Fruit fly (Drosophila melanogaster) whole organism, embryonic: ENCODE results near the gene CG31800.

Experiments used
- ATbp ChIP-seq: fragments of 200-800 bp; sonication (Bioruptor generic); optimal IDR thresholded peaks from 2 replicates; lab custom pipeline; 2017; ENCODE audit warnings: missing biosample characterization, mild to moderate bottlenecking, missing genetic modification characterization, missing genetic modification reagents
- BEAF-32 ChIP-seq: fragments of 200-800 bp; sonication (Bioruptor generic); optimal IDR thresholded peaks from 3 replicates; lab custom pipeline; 2017; ENCODE audit warnings: missing biosample characterization, missing genetic modification characterization, mild to moderate bottlenecking, moderate library complexity, missing genetic modification reagents
- Bgb ChIP-seq: fragments of 200-800 bp; sonication (Bioruptor generic); IDR thresholded peaks from 2 replicates; pipeline ENCODE4 v1.3.6; 2022; ENCODE audit warnings: missing biosample characterization, missing genetic modification characterization; ENCODE audit not compliant: partially characterized antibody
- Bteb2 ChIP-seq: fragments of 200-800 bp; sonication (Bioruptor generic); optimal IDR thresholded peaks from 2 replicates; lab custom pipeline; 2016; ENCODE audit warnings: missing biosample characterization, missing genetic modification characterization
- CG10274 ChIP-seq: fragments of 200-800 bp; sonication (Bioruptor generic); optimal IDR thresholded peaks from 3 replicates; lab custom pipeline; 2017; ENCODE audit warnings: missing biosample characterization, mild to moderate bottlenecking, missing genetic modification characterization
- CG13287 ChIP-seq: fragments of 200-800 bp; sonication (Bioruptor generic); IDR thresholded peaks from 2 replicates; pipeline ENCODE4 v1.3.6; 2022; ENCODE audit warnings: missing biosample characterization, missing genetic modification characterization; ENCODE audit not compliant: partially characterized antibody
- CG13894 ChIP-seq: fragments of 200-800 bp; sonication (Bioruptor generic); optimal IDR thresholded peaks from 3 replicates; lab custom pipeline; 2018; ENCODE audit warnings: missing biosample characterization, mild to moderate bottlenecking, missing genetic modification characterization, moderate library complexity
- CG1602 ChIP-seq: fragments of 200-800 bp; sonication (Bioruptor generic); optimal IDR thresholded peaks from 3 replicates; lab custom pipeline; 2016; ENCODE audit warnings: missing biosample characterization, missing genetic modification characterization
- CG1603 ChIP-seq: fragments of 200-800 bp; sonication (Bioruptor generic); optimal IDR thresholded peaks from 2 replicates; lab custom pipeline; 2019; ENCODE audit warnings: missing biosample characterization, mild to moderate bottlenecking, missing genetic modification characterization, moderate library complexity
- CG2889 ChIP-seq: fragments of 200-800 bp; sonication (Bioruptor generic); IDR thresholded peaks from 3 replicates; pipeline ENCODE4 v1.3.6; 2022; ENCODE audit warnings: missing biosample characterization, missing genetic modification characterization
- CG34422 ChIP-seq: fragments of 200-800 bp; sonication (Bioruptor generic); IDR thresholded peaks from 3 replicates; pipeline ENCODE4 v1.3.6; 2022; ENCODE audit warnings: missing biosample characterization, missing genetic modification characterization
- CG3995 ChIP-seq: fragments of 200-800 bp; sonication (Bioruptor generic); optimal IDR thresholded peaks from 3 replicates; lab custom pipeline; 2016; ENCODE audit warnings: missing biosample characterization, missing genetic modification characterization
- CG7963 ChIP-seq: fragments of 200-800 bp; sonication (Bioruptor generic); IDR thresholded peaks from 3 replicates; pipeline ENCODE4 v1.3.6; 2022; ENCODE audit warnings: missing biosample characterization, missing genetic modification characterization; ENCODE audit not compliant: partially characterized antibody
- CG7987 ChIP-seq: fragments of 200-800 bp; sonication (Bioruptor generic); optimal IDR thresholded peaks from 2 replicates; lab custom pipeline; 2018; ENCODE audit warnings: missing biosample characterization, mild to moderate bottlenecking, missing genetic modification characterization, moderate library complexity
- Dref ChIP-seq: fragments of 200-800 bp; sonication (Bioruptor generic); IDR thresholded peaks from 2 replicates; pipeline ENCODE4 v1.3.6; 2022; ENCODE audit warnings: missing biosample characterization, missing genetic modification characterization
- E2f2 ChIP-seq: fragments of 200-800 bp; sonication (Bioruptor generic); IDR thresholded peaks from 2 replicates; pipeline ENCODE4 v1.3.6; 2022; ENCODE audit warnings: missing biosample characterization, missing genetic modification characterization
- Fer1 ChIP-seq: fragments of 200-800 bp; sonication (Bioruptor generic); optimal IDR thresholded peaks from 2 replicates; lab custom pipeline; 2017; ENCODE audit warnings: missing biosample characterization, mild to moderate bottlenecking, missing genetic modification characterization
- HLH4C ChIP-seq: fragments of 200-800 bp; sonication (Bioruptor generic); IDR thresholded peaks from 3 replicates; pipeline ENCODE4 v1.3.6; 2022; ENCODE audit warnings: missing biosample characterization, missing genetic modification characterization; ENCODE audit not compliant: partially characterized antibody
- Lim3 ChIP-seq: fragments of 200-800 bp; sonication (Bioruptor generic); IDR thresholded peaks from 2 replicates; pipeline ENCODE4 v1.3.6; 2022; ENCODE audit warnings: missing biosample characterization, missing genetic modification characterization
- MBD-R2 ChIP-seq: fragments of 200-800 bp; sonication (Bioruptor generic); IDR thresholded peaks from 2 replicates; pipeline ENCODE4 v1.3.6; 2022; ENCODE audit warnings: missing biosample characterization, missing genetic modification characterization
- Neu2 ChIP-seq: fragments of 200-800 bp; sonication (Bioruptor generic); optimal IDR thresholded peaks from 3 replicates; lab custom pipeline; 2016; ENCODE audit warnings: missing biosample characterization, missing genetic modification characterization, borderline replicate concordance
- Oli ChIP-seq: fragments of 200-800 bp; sonication (Bioruptor generic); optimal IDR thresholded peaks from 2 replicates; lab custom pipeline; 2018; ENCODE audit warnings: missing biosample characterization, mild to moderate bottlenecking, missing genetic modification characterization, moderate library complexity
- Sry-δ ChIP-seq: fragments of 200-800 bp; sonication (Bioruptor generic); optimal IDR thresholded peaks from 2 replicates; lab custom pipeline; 2016; ENCODE audit warnings: missing biosample characterization, missing genetic modification characterization
- TFAM ChIP-seq: fragments of 200-800 bp; sonication (Bioruptor generic); optimal IDR thresholded peaks from 2 replicates; lab custom pipeline; 2017; ENCODE audit warnings: missing biosample characterization, missing genetic modification characterization, inconsistent platforms
- aop ChIP-seq: fragments of 200-800 bp; sonication (Bioruptor generic); IDR thresholded peaks from 2 replicates; pipeline ENCODE4 v1.3.6; 2022; ENCODE audit warnings: missing biosample characterization, missing genetic modification characterization
- ato ChIP-seq: fragments of 200-800 bp; sonication (Bioruptor generic); IDR thresholded peaks from 2 replicates; pipeline ENCODE4 v1.3.6; 2022; ENCODE audit warnings: missing biosample characterization, missing genetic modification characterization; ENCODE audit not compliant: partially characterized antibody
- bab2 ChIP-seq: fragments of 200-800 bp; sonication (Bioruptor generic); optimal IDR thresholded peaks from 2 replicates; lab custom pipeline; 2016; ENCODE audit warnings: missing biosample characterization, missing genetic modification characterization
- bcd ChIP-seq: fragments of 200-800 bp; sonication (Bioruptor generic); optimal IDR thresholded peaks from 2 replicates; lab custom pipeline; 2017; ENCODE audit warnings: missing biosample characterization, mild to moderate bottlenecking, missing genetic modification characterization
- br ChIP-seq: fragments of >200 bp; optimal IDR thresholded peaks from 2 replicates; lab custom pipeline; 2017
- cad ChIP-seq: fragments of >200 bp; optimal IDR thresholded peaks from 2 replicates; lab custom pipeline; 2017; ENCODE audit warnings: missing biosample characterization, missing genetic modification characterization
- caup ChIP-seq: fragments of 200-800 bp; sonication (Bioruptor generic); optimal IDR thresholded peaks from 3 replicates; lab custom pipeline; 2017; ENCODE audit warnings: missing biosample characterization, mild to moderate bottlenecking, missing genetic modification characterization, moderate library complexity; ENCODE audit not compliant: severe bottlenecking
- chinmo ChIP-seq: fragments of 200-800 bp; sonication (Bioruptor generic); IDR thresholded peaks from 4 replicates; pipeline ENCODE4 v1.3.6; 2022; ENCODE audit warnings: missing biosample characterization, missing genetic modification characterization; ENCODE audit not compliant: partially characterized antibody
- da ChIP-seq: fragments of 200-800 bp; sonication (Bioruptor generic); optimal IDR thresholded peaks from 2 replicates; lab custom pipeline; 2016; ENCODE audit warnings: missing biosample characterization, missing genetic modification characterization
- dm ChIP-seq: fragments of 200-800 bp; sonication (Bioruptor generic); optimal IDR thresholded peaks from 3 replicates; lab custom pipeline; 2016; ENCODE audit warnings: missing biosample characterization, missing genetic modification characterization
- inv ChIP-seq: fragments of 200-800 bp; sonication (Bioruptor generic); IDR thresholded peaks from 2 replicates; pipeline ENCODE4 v1.3.6; 2022; ENCODE audit warnings: missing biosample characterization, missing genetic modification characterization; ENCODE audit not compliant: partially characterized antibody
- lbe ChIP-seq: fragments of 200-800 bp; sonication (Bioruptor generic); optimal IDR thresholded peaks from 2 replicates; lab custom pipeline; 2016; ENCODE audit warnings: missing biosample characterization, mild to moderate bottlenecking, missing genetic modification characterization
- lov ChIP-seq, 2 experiments: fragments of 200-800 bp in 1 of 2; fragments of >200 bp in 1 of 2; sonication (Bioruptor generic) in 1 of 2; IDR thresholded peaks in 1 of 2; optimal IDR thresholded peaks in 1 of 2; 2 replicates in 1 of 2; 3 replicates in 1 of 2; pipeline versions ENCODE4 v1.3.6 to Lab custom; 2017 to 2022; ENCODE audit warnings: missing biosample characterization in 1 of 2, missing genetic modification characterization in 1 of 2
- nerfin-2 ChIP-seq: fragments of 200-800 bp; sonication (Bioruptor generic); IDR thresholded peaks from 2 replicates; pipeline ENCODE4 v1.3.6; 2022; ENCODE audit warnings: missing biosample characterization, missing genetic modification characterization; ENCODE audit not compliant: partially characterized antibody
- nom ChIP-seq: fragments of 200-800 bp; sonication (Bioruptor generic); optimal IDR thresholded peaks from 2 replicates; lab custom pipeline; 2017; ENCODE audit warnings: missing biosample characterization, missing genetic modification characterization, mild to moderate bottlenecking, moderate library complexity, missing genetic modification reagents
- onecut ChIP-seq: fragments of 200-800 bp; sonication (Bioruptor generic); IDR thresholded peaks from 2 replicates; pipeline ENCODE4 v1.3.6; 2022; ENCODE audit warnings: missing biosample characterization, missing genetic modification characterization
- pzg ChIP-seq: fragments of 200-800 bp; sonication (Bioruptor generic); optimal IDR thresholded peaks from 3 replicates; lab custom pipeline; 2018; ENCODE audit warnings: missing biosample characterization, mild to moderate bottlenecking, missing genetic modification characterization, moderate library complexity
- shn ChIP-seq: fragments of 200-800 bp; sonication (Bioruptor generic); optimal IDR thresholded peaks from 3 replicates; lab custom pipeline; 2016; ENCODE audit warnings: missing biosample characterization, missing genetic modification characterization
- sob ChIP-seq: fragments of 200-800 bp; sonication (Bioruptor generic); IDR thresholded peaks from 2 replicates; pipeline ENCODE4 v1.3.6; 2022; ENCODE audit warnings: missing biosample characterization, missing genetic modification characterization
- tna ChIP-seq: fragments of 200-800 bp; sonication (Bioruptor generic); IDR thresholded peaks from 2 replicates; pipeline ENCODE4 v1.3.6; 2022; ENCODE audit warnings: missing biosample characterization, missing genetic modification characterization; ENCODE audit not compliant: partially characterized antibody
- tup ChIP-seq: fragments of 200-800 bp; sonication (Bioruptor generic); optimal IDR thresholded peaks from 2 replicates; lab custom pipeline; 2016; ENCODE audit warnings: missing biosample characterization, mild to moderate bottlenecking, missing genetic modification characterization, moderate library complexity
- unc-4 ChIP-seq: fragments of 200-800 bp; sonication (Bioruptor generic); IDR thresholded peaks from 2 replicates; pipeline ENCODE4 v1.3.6; 2022; ENCODE audit warnings: missing biosample characterization, missing genetic modification characterization; ENCODE audit not compliant: partially characterized antibody
- vnd ChIP-seq: fragments of 200-800 bp; sonication (Bioruptor generic); IDR thresholded peaks from 3 replicates; pipeline ENCODE4 v1.3.6; 2022; ENCODE audit warnings: missing biosample characterization, missing genetic modification characterization; ENCODE audit not compliant: partially characterized antibody
- wek ChIP-seq: fragments of 200-800 bp; sonication (Bioruptor generic); optimal IDR thresholded peaks from 3 replicates; lab custom pipeline; 2018; ENCODE audit warnings: missing biosample characterization, mild to moderate bottlenecking, missing genetic modification characterization, moderate library complexity

Gene CG31800

DNA sequence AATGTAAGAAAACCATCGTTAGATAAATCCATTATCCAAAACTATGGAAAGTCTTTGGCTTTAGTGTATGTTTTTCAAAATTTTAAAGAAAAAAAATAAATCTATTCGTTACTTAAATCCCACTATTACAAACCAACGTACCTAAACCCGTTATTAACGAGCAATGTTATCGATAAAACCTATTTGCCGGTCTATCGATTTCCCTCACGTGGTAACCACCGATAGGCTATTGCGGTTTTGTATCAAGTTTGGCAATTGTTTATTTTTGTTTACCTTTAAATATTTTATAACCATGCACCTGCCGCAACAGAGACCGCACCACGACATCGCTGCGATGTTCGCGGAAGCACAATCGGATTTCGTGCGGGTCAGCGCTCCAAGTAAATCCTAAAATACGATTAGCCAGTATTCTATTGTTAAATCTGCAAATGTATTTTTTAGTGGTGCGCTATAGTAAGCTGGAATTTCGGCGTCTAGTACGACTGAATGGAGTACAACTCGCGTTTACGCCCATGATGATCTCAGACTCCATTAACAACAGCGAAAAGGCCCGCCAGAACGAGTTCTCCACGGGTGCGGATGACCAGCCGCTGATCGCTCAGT is 28.8 kb upstream of the CG31800 start, which contains the start of gene Dus4 (continued):
- TF ChIP-seq wek (GFP tag; lab: Kevin White, UChicago) = no peak
- TF ChIP-seq nom = no peak
- TF ChIP-seq bab2 = no peak
- TF ChIP-seq Bteb2 (GFP tag; lab: Kevin White, UChicago) = no peak
- TF ChIP-seq CG7987 (GFP tag; lab: Kevin White, UChicago) = no peak
- TF ChIP-seq pzg (GFP tag; lab: Kevin White, UChicago) = peak; percentile 28
- TF ChIP-seq CG13287 (GFP tag; lab: Robert Waterston, UW) = peak; percentile 88
- no peak for TF ChIP-seq Neu2 (GFP tag; lab: Kevin White, UChicago)
- TF ChIP-seq onecut (GFP tag; lab: Robert Waterston, UW) = no peak
- peak; percentile 95 for TF ChIP-seq ato
- TF ChIP-seq TFAM (GFP tag; lab: Kevin White, UChicago) = no peak
- TF ChIP-seq shn (GFP tag; lab: Kevin White, UChicago) = no peak
- peak; percentile 97 for TF ChIP-seq tna (GFP tag; lab: Robert Waterston, UW)
- TF ChIP-seq da (GFP tag; lab: Kevin White, UChicago) = no peak
- TF ChIP-seq cad = no peak
- peak; percentile 57 for TF ChIP-seq E2f2 (GFP tag; lab: Robert Waterston, UW)
- no peak for TF ChIP-seq CG1603 (tag; lab: Kevin White, UChicago)
- TF ChIP-seq CG3995 (GFP tag; lab: Kevin White, UChicago) = no peak
- TF ChIP-seq CG1602 (GFP tag; lab: Kevin White, UChicago) = no peak
- TF ChIP-seq CG34422 (GFP tag; lab: Robert Waterston, UW) = no peak
- peak; percentile 40; the same call in 1 of the 2 replicates for TF ChIP-seq MBD-R2 (GFP tag; lab: Robert Waterston, UW)
- TF ChIP-seq Lim3 (GFP tag; lab: Robert Waterston, UW) = no peak
- no peak for TF ChIP-seq CG13894 (tag; lab: Kevin White, UChicago)
- TF ChIP-seq lov (optimal IDR thresholded peaks at IDR 0.05; lab: Kevin White, UChicago) = no peak
- TF ChIP-seq lov (GFP tag; IDR thresholded peaks at IDR 0.05; lab: Robert Waterston, UW) = no peak
- peak; percentile 85 for TF ChIP-seq vnd (GFP tag; lab: Robert Waterston, UW)
- peak; percentile 94 for TF ChIP-seq CG7963
- TF ChIP-seq sob (GFP tag; lab: Robert Waterston, UW) = no peak
- TF ChIP-seq Oli (tag; lab: Kevin White, UChicago) = no peak
- TF ChIP-seq caup (GFP tag; lab: Kevin White, UChicago) = no peak
- no peak for TF ChIP-seq aop (GFP tag; lab: Robert Waterston, UW)
- TF ChIP-seq nerfin-2 (GFP tag; lab: Robert Waterston, UW) = peak; percentile 97
- TF ChIP-seq dm (GFP tag; lab: Kevin White, UChicago) = peak; percentile 44
- TF ChIP-seq Bgb (GFP tag; lab: Robert Waterston, UW) = peak; percentile 87
- TF ChIP-seq BEAF-32 (GFP tag; lab: Kevin White, UChicago) = peak; percentile 64
- TF ChIP-seq chinmo (GFP tag; lab: Robert Waterston, UW) = peak; percentile 97
- no peak for TF ChIP-seq Fer1 (GFP tag; lab: Kevin White, UChicago)
- TF ChIP-seq inv (GFP tag; lab: Robert Waterston, UW) = peak; percentile 65
- TF ChIP-seq tup (GFP tag; lab: Kevin White, UChicago) = no peak
- no peak for TF ChIP-seq br (lab: Kevin White, UChicago)
- no peak for TF ChIP-seq lbe
- no peak for TF ChIP-seq bcd (GFP tag; lab: Kevin White, UChicago)
- no peak for TF ChIP-seq CG10274 (GFP tag; lab: Kevin White, UChicago)
- no peak for TF ChIP-seq CG2889
- no peak for TF ChIP-seq ATbp (GFP tag; lab: Kevin White, UChicago)
- TF ChIP-seq unc-4 = peak; percentile 70
- TF ChIP-seq Sry-δ = peak; percentile 37
- peak; percentile 97 for TF ChIP-seq HLH4C (GFP tag; lab: Robert Waterston, UW)
- TF ChIP-seq Dref (GFP tag; lab: Robert Waterston, UW) = peak; percentile 78
